Worm (Caenorhabditis elegans) whole organism, late embryonic: ENCODE results near the gene spat-1.

Experiments used
- ama-1 ChIP-seq: fragments of 150-350 bp; optimal IDR thresholded peaks from 2 replicates; lab custom pipeline; 2014
- ceh-24 ChIP-seq: sonication (generic microtip); optimal IDR thresholded peaks from 2 replicates; lab custom pipeline; 2016; ENCODE audit warnings: mild to moderate bottlenecking, missing genetic modification characterization, missing compliant biosample characterization
- ceh-34 ChIP-seq: sonication (generic microtip); optimal IDR thresholded peaks from 2 replicates; lab custom pipeline; 2016; ENCODE audit warnings: mild to moderate bottlenecking, missing genetic modification characterization, missing compliant biosample characterization
- hlh-30 ChIP-seq: sonication (generic microtip); optimal IDR thresholded peaks from 2 replicates; lab custom pipeline; 2017; ENCODE audit warnings: antibody characterized with exemption, missing genetic modification characterization, missing compliant biosample characterization; ENCODE audit not compliant: insufficient read depth
- nfya-1 ChIP-seq: sonication (generic microtip); optimal IDR thresholded peaks from 2 replicates; lab custom pipeline; 2017; ENCODE audit warnings: missing genetic modification characterization, mild to moderate bottlenecking, missing compliant biosample characterization, antibody characterized with exemption, moderate library complexity
- nhr-11 ChIP-seq: fragments of 150-350 bp; optimal IDR thresholded peaks from 2 replicates; lab custom pipeline; 2014; ENCODE audit warnings: missing biosample characterization, missing genetic modification characterization
- pag-3 ChIP-seq: sonication (generic microtip); optimal IDR thresholded peaks from 2 replicates; lab custom pipeline; 2016; ENCODE audit warnings: missing compliant biosample characterization, missing genetic modification characterization, borderline replicate concordance
- pha-2 ChIP-seq: sonication (generic microtip); optimal IDR thresholded peaks from 2 replicates; lab custom pipeline; 2017; ENCODE audit warnings: mild to moderate bottlenecking, missing genetic modification characterization, missing compliant biosample characterization
- pha-4 ChIP-seq: fragments of 150-350 bp; optimal IDR thresholded peaks from 2 replicates; lab custom pipeline; 2018; ENCODE audit warnings: missing biosample characterization, missing genetic modification reagents, missing genetic modification characterization
- sox-2 ChIP-seq: fragments of 200-800 bp; sonication (Bioruptor generic); IDR thresholded peaks from 2 replicates; pipeline ENCODE4 v1.3.6; 2022; ENCODE audit warnings: missing genetic modification reagents, missing genetic modification characterization, missing compliant biosample characterization
- syd-9 ChIP-seq: sonication (generic microtip); optimal IDR thresholded peaks from 2 replicates; lab custom pipeline; 2016; ENCODE audit warnings: mild to moderate bottlenecking, missing genetic modification characterization, moderate library complexity, missing compliant biosample characterization
- tbx-2 ChIP-seq: sonication (generic microtip); optimal IDR thresholded peaks from 2 replicates; lab custom pipeline; 2016; ENCODE audit warnings: missing genetic modification characterization, missing compliant biosample characterization

DNA sequence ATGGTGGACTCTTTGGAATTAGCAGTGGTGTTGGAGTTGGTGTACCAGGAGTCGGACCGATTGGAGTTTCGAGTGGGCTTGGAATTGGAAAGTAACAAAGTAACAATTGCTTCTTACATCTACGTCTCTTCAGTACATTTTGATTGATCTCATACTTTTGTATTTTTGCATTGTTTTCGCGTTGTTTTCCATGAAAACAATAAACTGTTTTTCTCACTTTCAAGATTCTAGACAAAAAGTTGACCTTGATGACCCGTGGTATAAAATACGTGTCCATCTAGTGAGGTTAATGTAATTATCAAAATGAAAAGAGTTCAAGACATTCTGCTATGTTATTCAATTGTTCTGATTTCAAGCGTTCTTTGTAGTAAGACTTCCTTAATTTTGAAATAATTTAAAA, 27.1 kb upstream of the spat-1 start, which contains the start of gene K10H10.5:
- TF ChIP-seq nhr-11 (tag; lab: Kevin White, UChicago) (no peak), pag-3 (tag; lab: Kevin White, UChicago) (no peak), ama-1 (lab: Kevin White, UChicago) (no peak), ceh-24 (tag; lab: Kevin White, UChicago) (no peak), hlh-30 (tag; lab: Kevin White, UChicago) (no peak), tbx-2 (tag; lab: Kevin White, UChicago) (no peak), pha-4 (tag; lab: Kevin White, UChicago) (no peak), pha-2 (tag; lab: Kevin White, UChicago) (no peak), sox-2 (no peak), syd-9 (tag; lab: Kevin White, UChicago) (no peak), nfya-1 (no peak), ceh-34 (no peak)
